Fruit fly (Drosophila melanogaster) whole organism, embryonic: ENCODE measurements around the gene Cep290.
A peak's percentile ranks its signal among the peaks of the same experiment; 100 is the strongest.

Experiments
- CG1024 ChIP-seq: fragments of 200-800 bp; sonication (Bioruptor generic); IDR thresholded peaks from 2 replicates; pipeline ENCODE4 v1.3.6; 2022; ENCODE audit warnings: missing biosample characterization, missing genetic modification characterization
- CG15601 ChIP-seq: fragments of 200-800 bp; sonication (Bioruptor generic); optimal IDR thresholded peaks from 3 replicates; lab custom pipeline; 2019; ENCODE audit warnings: missing biosample characterization, mild to moderate bottlenecking, missing genetic modification characterization, moderate library complexity
- CG18262 ChIP-seq: fragments of 200-800 bp; optimal IDR thresholded peaks from 3 replicates; lab custom pipeline; 2019; ENCODE audit warnings: missing biosample characterization, mild to moderate bottlenecking, missing genetic modification characterization, moderate library complexity
- CG31441 ChIP-seq: fragments of 200-800 bp; sonication (Bioruptor generic); IDR thresholded peaks from 2 replicates; pipeline ENCODE4 v1.3.6; 2022; ENCODE audit warnings: missing biosample characterization, missing genetic modification characterization
- CG6765 ChIP-seq: fragments of 200-800 bp; sonication (Bioruptor generic); optimal IDR thresholded peaks from 3 replicates; lab custom pipeline; 2017; ENCODE audit warnings: missing biosample characterization, mild to moderate bottlenecking, missing genetic modification characterization
- CG6791 ChIP-seq: fragments of 200-800 bp; sonication (Bioruptor generic); IDR thresholded peaks from 3 replicates; pipeline ENCODE4 v1.3.6; 2022; ENCODE audit warnings: missing biosample characterization, missing genetic modification characterization; ENCODE audit not compliant: partially characterized antibody
- CG7839 ChIP-seq: fragments of 200-800 bp; sonication (Bioruptor generic); optimal IDR thresholded peaks from 3 replicates; lab custom pipeline; 2018; ENCODE audit warnings: missing biosample characterization, mild to moderate bottlenecking, missing genetic modification characterization, moderate library complexity
- CG7987 ChIP-seq: fragments of 200-800 bp; sonication (Bioruptor generic); optimal IDR thresholded peaks from 2 replicates; lab custom pipeline; 2018; ENCODE audit warnings: missing biosample characterization, mild to moderate bottlenecking, missing genetic modification characterization, moderate library complexity
- CG9797 ChIP-seq: fragments of 200-800 bp; sonication (Bioruptor generic); optimal IDR thresholded peaks from 3 replicates; lab custom pipeline; 2018; ENCODE audit warnings: missing biosample characterization, mild to moderate bottlenecking, missing genetic modification characterization
- CG9932 ChIP-seq: fragments of 200-800 bp; sonication (Bioruptor generic); IDR thresholded peaks from 2 replicates; pipeline ENCODE4 v1.3.6; 2022; ENCODE audit warnings: missing biosample characterization, missing genetic modification characterization
- Doc3 ChIP-seq: fragments of 200-800 bp; sonication (Bioruptor generic); IDR thresholded peaks from 3 replicates; pipeline ENCODE4 v1.3.6; 2022; ENCODE audit warnings: missing biosample characterization, missing genetic modification characterization; ENCODE audit not compliant: partially characterized antibody
- Drgx ChIP-seq: fragments of 200-800 bp; sonication (Bioruptor generic); IDR thresholded peaks from 2 replicates; pipeline ENCODE4 v1.3.6; 2022; ENCODE audit warnings: missing biosample characterization, missing genetic modification characterization
- Elba2 ChIP-seq: fragments of 200-800 bp; sonication (Bioruptor generic); optimal IDR thresholded peaks from 3 replicates; lab custom pipeline; 2016; ENCODE audit warnings: missing biosample characterization, missing genetic modification characterization
- HLH54F ChIP-seq: fragments of 200-800 bp; sonication (Bioruptor generic); optimal IDR thresholded peaks from 3 replicates; lab custom pipeline; 2016; ENCODE audit warnings: missing biosample characterization, missing genetic modification characterization
- MTF-1 ChIP-seq: fragments of 200-800 bp; sonication (Bioruptor generic); optimal IDR thresholded peaks from 2 replicates; lab custom pipeline; 2018; ENCODE audit warnings: missing biosample characterization, mild to moderate bottlenecking, missing genetic modification characterization, borderline replicate concordance
- Med ChIP-seq: fragments of 200-800 bp; sonication (Bioruptor generic); peaks from one replicate; lab custom pipeline; 2016; ENCODE audit warnings: missing biosample characterization, missing genetic modification characterization, mild to moderate bottlenecking, inconsistent platforms, moderate library complexity
- NC2β ChIP-seq: fragments of 200-800 bp; sonication (Bioruptor generic); optimal IDR thresholded peaks from 2 replicates; lab custom pipeline; 2016; ENCODE audit warnings: missing biosample characterization, missing genetic modification characterization
- PHDP ChIP-seq: fragments of 200-800 bp; sonication (Bioruptor generic); optimal IDR thresholded peaks from 3 replicates; lab custom pipeline; 2018; ENCODE audit warnings: missing biosample characterization, mild to moderate bottlenecking, missing genetic modification characterization, moderate library complexity
- bsh ChIP-seq, 2 experiments: fragments of 200-800 bp; sonication (Bioruptor generic); optimal IDR thresholded peaks; 2 replicates each; lab custom pipeline; 2017 to 2018; ENCODE audit warnings: mild to moderate bottlenecking in 2 of 2, missing biosample characterization in 2 of 2, missing genetic modification characterization in 2 of 2, moderate library complexity in 1 of 2
- ci ChIP-seq: fragments of 200-800 bp; sonication (Bioruptor generic); IDR thresholded peaks from 3 replicates; pipeline ENCODE4 v1.3.6; 2022; ENCODE audit warnings: missing biosample characterization, missing genetic modification characterization
- crol ChIP-seq: fragments of 200-800 bp; sonication (Bioruptor generic); IDR thresholded peaks from 2 replicates; pipeline ENCODE4 v1.3.6; 2022; ENCODE audit warnings: missing biosample characterization, missing genetic modification characterization
- da ChIP-seq: fragments of 200-800 bp; sonication (Bioruptor generic); optimal IDR thresholded peaks from 2 replicates; lab custom pipeline; 2016; ENCODE audit warnings: missing biosample characterization, missing genetic modification characterization
- dmrt99B ChIP-seq: fragments of 200-800 bp; sonication (Bioruptor generic); optimal IDR thresholded peaks from 2 replicates; lab custom pipeline; 2018; ENCODE audit warnings: missing biosample characterization, mild to moderate bottlenecking, missing genetic modification characterization, moderate library complexity
- dysf ChIP-seq: fragments of 200-800 bp; sonication (Bioruptor generic); IDR thresholded peaks from 3 replicates; pipeline ENCODE4 v1.3.6; 2022; ENCODE audit warnings: missing biosample characterization, missing genetic modification characterization
- gro ChIP-seq: fragments of 200-800 bp; sonication (Bioruptor generic); optimal IDR thresholded peaks from 2 replicates; lab custom pipeline; 2016; ENCODE audit warnings: missing biosample characterization, missing genetic modification characterization
- hkb ChIP-seq, 2 experiments: fragments of 200-800 bp in 1 of 2; fragments of >200 bp in 1 of 2; sonication (Bioruptor generic) in 1 of 2; IDR thresholded peaks in 1 of 2; optimal IDR thresholded peaks in 1 of 2; 2 replicates each; pipeline versions ENCODE4 v1.3.6 to Lab custom; 2017 to 2022; ENCODE audit warnings: missing biosample characterization in 1 of 2, missing genetic modification characterization in 1 of 2
- inv ChIP-seq: fragments of 200-800 bp; sonication (Bioruptor generic); IDR thresholded peaks from 2 replicates; pipeline ENCODE4 v1.3.6; 2022; ENCODE audit warnings: missing biosample characterization, missing genetic modification characterization; ENCODE audit not compliant: partially characterized antibody
- kay ChIP-seq: fragments of 200-800 bp; sonication (Bioruptor generic); optimal IDR thresholded peaks from 2 replicates; lab custom pipeline; 2016; ENCODE audit warnings: missing biosample characterization, missing genetic modification characterization
- nom ChIP-seq: fragments of 200-800 bp; sonication (Bioruptor generic); optimal IDR thresholded peaks from 2 replicates; lab custom pipeline; 2017; ENCODE audit warnings: missing biosample characterization, missing genetic modification characterization, mild to moderate bottlenecking, moderate library complexity, missing genetic modification reagents
- pfk ChIP-seq: fragments of 200-800 bp; sonication (Bioruptor generic); optimal IDR thresholded peaks from 2 replicates; lab custom pipeline; 2018; ENCODE audit warnings: missing biosample characterization, mild to moderate bottlenecking, missing genetic modification characterization, moderate library complexity
- prd ChIP-seq, 3 experiments: fragments of >200 bp in 2 of 3; fragments of 200-800 bp in 1 of 3; sonication (Bioruptor generic) in 1 of 3; optimal IDR thresholded peaks in 2 of 3; IDR thresholded peaks in 1 of 3; 2 replicates in 2 of 3; 3 replicates in 1 of 3; pipeline versions ENCODE4 v1.3.6 to Lab custom; 2017 to 2022; ENCODE audit warnings: missing biosample characterization in 1 of 3, missing genetic modification characterization in 1 of 3
- ro ChIP-seq: fragments of 200-800 bp; sonication (Bioruptor generic); IDR thresholded peaks from 2 replicates; pipeline ENCODE4 v1.3.6; 2022; ENCODE audit warnings: missing biosample characterization, missing genetic modification characterization
- sc ChIP-seq, 3 experiments: fragments of >200 bp in 2 of 3; fragments of 200-800 bp in 1 of 3; sonication (Bioruptor generic) in 1 of 3; optimal IDR thresholded peaks; 2 replicates in 2 of 3; 3 replicates in 1 of 3; lab custom pipeline; 2017; ENCODE audit warnings: mild to moderate bottlenecking in 1 of 3, missing biosample characterization in 1 of 3, missing genetic modification characterization in 1 of 3, missing genetic modification reagents in 1 of 3
- schlank ChIP-seq: fragments of 200-800 bp; sonication (Bioruptor generic); optimal IDR thresholded peaks from 2 replicates; lab custom pipeline; 2018; ENCODE audit warnings: missing biosample characterization, mild to moderate bottlenecking, missing genetic modification characterization
- scrt ChIP-seq: fragments of 200-800 bp; sonication (Bioruptor generic); optimal IDR thresholded peaks from 2 replicates; lab custom pipeline; 2018; ENCODE audit warnings: missing biosample characterization, mild to moderate bottlenecking, missing genetic modification characterization, moderate library complexity
- seq ChIP-seq: fragments of 200-800 bp; sonication (Bioruptor generic); IDR thresholded peaks from 2 replicates; pipeline ENCODE4 v1.3.6; 2022; ENCODE audit warnings: missing biosample characterization, missing genetic modification characterization
- trem ChIP-seq: fragments of 200-800 bp; optimal IDR thresholded peaks from 3 replicates; lab custom pipeline; 2019; ENCODE audit warnings: missing biosample characterization, mild to moderate bottlenecking, missing genetic modification characterization, moderate library complexity
- twi ChIP-seq: fragments of 200-800 bp; optimal IDR thresholded peaks from 2 replicates; lab custom pipeline; 2019; ENCODE audit warnings: missing biosample characterization, mild to moderate bottlenecking, missing genetic modification characterization, moderate library complexity
- wek ChIP-seq: fragments of 200-800 bp; sonication (Bioruptor generic); optimal IDR thresholded peaks from 3 replicates; lab custom pipeline; 2018; ENCODE audit warnings: missing biosample characterization, mild to moderate bottlenecking, missing genetic modification characterization, moderate library complexity
- wor ChIP-seq: fragments of 200-800 bp; sonication (Bioruptor generic); IDR thresholded peaks from 2 replicates; pipeline ENCODE4 v1.3.6; 2022; ENCODE audit warnings: missing biosample characterization, missing genetic modification characterization
- zf30C ChIP-seq: fragments of 200-800 bp; sonication (Bioruptor generic); optimal IDR thresholded peaks from 3 replicates; lab custom pipeline; 2018; ENCODE audit warnings: missing biosample characterization, mild to moderate bottlenecking, missing genetic modification characterization

The Cep290 gene

DNA sequence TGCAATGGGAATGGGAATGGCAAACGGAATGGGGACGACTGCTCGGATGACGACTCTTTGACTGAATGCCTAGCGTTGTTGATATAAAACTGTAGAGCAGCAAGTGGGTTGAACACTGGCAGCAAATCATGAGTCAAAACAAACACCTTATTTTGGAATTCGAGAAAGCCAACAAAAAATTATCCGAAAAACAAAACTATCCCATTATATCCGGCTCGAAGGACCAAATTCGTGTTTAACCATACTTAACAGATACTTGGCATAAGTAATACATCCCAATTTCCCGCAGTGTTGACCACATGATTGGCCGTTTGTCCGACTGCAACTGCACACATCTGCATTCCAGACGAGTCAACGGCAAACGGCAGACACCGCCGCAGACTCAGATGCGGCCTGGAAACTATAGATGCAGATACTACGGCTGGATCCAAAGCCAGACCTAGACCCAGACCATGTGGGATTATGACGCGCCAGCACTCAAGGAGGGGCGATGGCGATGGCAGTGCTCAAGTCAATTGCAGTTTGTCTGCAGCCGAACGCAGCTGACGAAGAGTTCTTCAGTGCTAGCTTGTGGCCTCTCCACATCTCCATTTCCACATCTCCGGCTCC is 30.4 kb upstream of the Cep290 start (continued):
- TF ChIP-seq CG9797 (no peak), gro (GFP tag; lab: Kevin White, UChicago) (no peak), nom (peak; percentile 58), NC2β (GFP tag; lab: Kevin White, UChicago) (no peak), CG6765 (GFP tag; lab: Kevin White, UChicago) (no peak), CG7839 (tag; lab: Kevin White, UChicago) (peak; percentile 28), da (GFP tag; lab: Kevin White, UChicago) (no peak), wek (GFP tag; lab: Kevin White, UChicago) (no peak), ro (GFP tag; lab: Robert Waterston, UW) (no peak), CG31441 (GFP tag; lab: Robert Waterston, UW) (peak; percentile 35), hkb (optimal IDR thresholded peaks at IDR 0.05; lab: Kevin White, UChicago) (no peak), hkb (GFP tag; IDR thresholded peaks at IDR 0.05; lab: Robert Waterston, UW) (0 out of 2 replicates have a peak, but pooled peaks have one; percentile 18), CG7987 (GFP tag; lab: Kevin White, UChicago) (no peak), ci (GFP tag; lab: Robert Waterston, UW) (peak; percentile 51; the same call in 1 of the 3 replicates), bsh (GFP tag; optimal IDR thresholded peaks at IDR 0.05; lab: Kevin White, UChicago) (peak; percentile 44 to 86), CG1024 (GFP tag; lab: Robert Waterston, UW) (peak; percentile 8; the same call in 1 of the 2 replicates), Elba2 (GFP tag; lab: Kevin White, UChicago) (no peak), crol (GFP tag; lab: Robert Waterston, UW) (no peak), Doc3 (GFP tag; lab: Robert Waterston, UW) (no peak), prd (optimal IDR thresholded peaks at IDR 0.05; lab: Kevin White, UChicago) (no peak), prd (GFP tag; IDR thresholded peaks at IDR 0.05; lab: Robert Waterston, UW) (0 out of 3 replicates have a peak, but pooled peaks have one; percentile 19), CG6791 (GFP tag; lab: Robert Waterston, UW) (no peak), dysf (GFP tag; lab: Robert Waterston, UW) (peak; percentile 22; the same call in 1 of the 3 replicates), wor (0 out of 2 replicates have a peak, but pooled peaks have one; percentile 12), pfk (GFP tag; lab: Kevin White, UChicago) (no peak), scrt (no peak), sc (optimal IDR thresholded peaks at IDR 0.05; lab: Kevin White, UChicago) (no peak), sc (GFP tag; optimal IDR thresholded peaks at IDR 0.05; lab: Kevin White, UChicago) (peak; percentile 14), CG18262 (tag; lab: Kevin White, UChicago) (peak; percentile 42)

DNA sequence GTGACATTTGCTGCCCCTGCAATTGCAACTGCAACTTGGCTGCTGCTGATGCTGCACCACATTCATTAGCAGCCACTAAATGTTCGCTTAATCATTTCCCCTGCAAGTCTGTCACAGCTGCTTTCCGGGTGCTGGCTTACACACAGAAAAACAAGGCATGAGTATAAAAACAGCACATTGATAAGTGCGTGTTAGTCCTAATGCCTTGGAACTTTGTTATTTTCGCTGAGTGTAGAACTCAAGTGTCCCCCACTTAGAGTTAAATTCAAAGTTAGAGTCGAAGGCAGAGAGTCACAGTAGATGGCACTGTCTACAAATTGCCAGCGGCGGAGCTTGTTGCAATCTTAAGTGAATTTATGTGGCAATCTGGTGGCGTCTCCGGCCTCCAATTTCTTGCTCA is 29.8 kb upstream of the Cep290 start:
- TF ChIP-seq bsh (GFP tag; optimal IDR thresholded peaks at IDR 0.05; lab: Kevin White, UChicago) (peak in 1 of 2 experiments; percentile 9), inv (GFP tag; lab: Robert Waterston, UW) (no peak), Drgx (GFP tag; lab: Robert Waterston, UW) (peak; percentile 56), kay (no peak), zf30C (peak; percentile 26)
- TF ChIP-seq, all 482 proteins: peak for 3

DNA sequence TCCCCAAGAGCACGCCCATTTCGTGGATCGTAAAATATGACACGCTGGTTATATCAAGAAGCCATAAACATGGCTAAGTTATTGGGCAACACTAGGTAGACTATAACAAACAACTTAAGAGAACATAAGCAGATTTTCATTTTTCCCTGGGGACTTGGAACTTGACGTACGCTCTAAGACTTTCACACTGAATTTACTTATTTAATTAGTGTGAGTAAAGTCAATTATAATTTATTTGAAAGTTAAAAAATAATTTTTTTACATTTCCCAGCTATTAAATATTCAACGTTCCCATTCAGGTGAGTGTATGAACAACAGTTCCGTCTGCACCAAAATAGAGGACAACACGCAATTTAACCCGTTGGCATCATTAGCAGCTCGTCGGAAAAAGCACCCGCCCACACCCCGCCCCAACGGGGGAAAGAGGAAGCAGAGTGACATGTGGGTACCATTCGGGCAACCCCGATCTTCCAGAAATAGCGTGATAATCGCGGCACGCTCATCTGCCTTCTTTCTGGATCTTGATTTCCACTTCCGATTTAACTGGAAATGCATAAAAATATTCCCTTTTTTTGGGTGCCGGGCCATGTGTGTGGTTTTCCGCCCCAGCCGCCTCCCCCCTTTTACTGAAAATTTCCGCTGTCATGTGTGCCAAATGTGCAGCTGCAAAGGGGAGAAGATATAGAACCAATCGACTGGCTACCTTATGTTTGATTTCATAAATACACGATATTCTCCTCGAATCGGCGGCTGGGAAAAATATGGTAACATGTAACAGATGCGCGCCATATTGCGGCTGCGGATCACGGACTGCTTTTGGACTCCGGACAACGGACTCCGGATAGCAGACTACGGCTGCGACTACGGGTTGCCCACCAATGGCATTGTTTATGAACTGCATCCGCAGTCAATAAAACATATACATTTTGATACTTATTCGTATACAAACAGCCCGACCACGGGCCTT is 28.2 kb upstream of the Cep290 start:
- TF ChIP-seq PHDP (tag; lab: Kevin White, UChicago): peak; percentile 32
- no peak for TF ChIP-seq HLH54F (GFP tag; lab: Kevin White, UChicago)
- no peak for TF ChIP-seq schlank (tag; lab: Kevin White, UChicago)
- TF ChIP-seq trem (tag; lab: Kevin White, UChicago): no peak
- TF ChIP-seq hkb (optimal IDR thresholded peaks at IDR 0.05; lab: Kevin White, UChicago): no peak
- peak; percentile 40; the same call in 1 of the 2 replicates for TF ChIP-seq hkb (GFP tag; IDR thresholded peaks at IDR 0.05; lab: Robert Waterston, UW)
- TF ChIP-seq twi (tag; lab: Kevin White, UChicago): peak; percentile 99
- peak in 1 of 2 experiments; percentile 44 for TF ChIP-seq bsh (GFP tag; optimal IDR thresholded peaks at IDR 0.05; lab: Kevin White, UChicago)
- TF ChIP-seq Med: peak; percentile 73
- TF ChIP-seq seq (GFP tag; lab: Robert Waterston, UW): 0 out of 2 replicates have a peak, but pooled peaks have one; percentile 29
- peak; percentile 5 for TF ChIP-seq MTF-1 (GFP tag; lab: Kevin White, UChicago)
- TF ChIP-seq wor: peak; percentile 40
- peak; percentile 60 for TF ChIP-seq dmrt99B (tag; lab: Kevin White, UChicago)
- peak; percentile 31 for TF ChIP-seq CG15601 (tag; lab: Kevin White, UChicago)
- TF ChIP-seq CG9932 (GFP tag; lab: Robert Waterston, UW): peak; percentile 55; the same call in 1 of the 2 replicates
